Worm (Caenorhabditis elegans) whole organism, mixed stage, embryonic: ENCODE results near the gene hum-2.

Experiments
- M03D4.4 ChIP-seq: sonication (generic microtip); optimal IDR thresholded peaks from 2 replicates; lab custom pipeline; 2017; ENCODE audit warnings: mild to moderate bottlenecking, missing genetic modification characterization, missing compliant biosample characterization
- ces-1 ChIP-seq: fragments of 150-350 bp; optimal IDR thresholded peaks from 2 replicates; lab custom pipeline; 2014; ENCODE audit warnings: missing biosample characterization, missing genetic modification reagents, missing genetic modification characterization
- elt-3 ChIP-seq: fragments of 150-350 bp; optimal IDR thresholded peaks from 2 replicates; lab custom pipeline; 2014; ENCODE audit warnings: missing biosample characterization, missing genetic modification characterization
- lin-13 ChIP-seq: fragments of 150-350 bp; optimal IDR thresholded peaks from 2 replicates; lab custom pipeline; 2014; ENCODE audit warnings: missing biosample characterization, missing genetic modification characterization
- nhr-12 ChIP-seq: fragments of 150-350 bp; optimal IDR thresholded peaks from 2 replicates; lab custom pipeline; 2014; ENCODE audit warnings: missing biosample characterization, missing genetic modification characterization
- nhr-28 ChIP-seq: fragments of 150-350 bp; optimal IDR thresholded peaks from 2 replicates; lab custom pipeline; 2014; ENCODE audit warnings: missing biosample characterization, missing genetic modification characterization
- nhr-76 ChIP-seq: sonication (generic microtip); optimal IDR thresholded peaks from 2 replicates; lab custom pipeline; 2017; ENCODE audit warnings: missing biosample characterization, missing genetic modification characterization
- unc-120 ChIP-seq: sonication (generic microtip); optimal IDR thresholded peaks from 2 replicates; lab custom pipeline; 2017; ENCODE audit warnings: missing genetic modification characterization, missing compliant biosample characterization; ENCODE audit not compliant: poor library complexity, severe bottlenecking
- unc-39 ChIP-seq: fragments of 150-350 bp; optimal IDR thresholded peaks from 2 replicates; lab custom pipeline; 2014; ENCODE audit warnings: missing biosample characterization, missing genetic modification characterization
- unc-62 ChIP-seq: fragments of 150-350 bp; optimal IDR thresholded peaks from 2 replicates; lab custom pipeline; 2014; ENCODE audit warnings: missing biosample characterization, missing genetic modification reagents, missing genetic modification characterization

ce11 chrV:9424514-9424913, 38.5 kb downstream of the hum-2 start:
- no peak for TF ChIP-seq M03D4.4 (tag; lab: Kevin White, UChicago)
- TF ChIP-seq ces-1 (GFP tag; lab: Kevin White, UChicago) = no peak
- no peak for TF ChIP-seq unc-62 (GFP tag; lab: Kevin White, UChicago)
- TF ChIP-seq elt-3 (tag; lab: Kevin White, UChicago) = no peak
- no peak for TF ChIP-seq nhr-12 (tag; lab: Kevin White, UChicago)
- TF ChIP-seq nhr-28 (tag; lab: Kevin White, UChicago) = no peak
- peak; percentile 48 for TF ChIP-seq unc-120 (tag; lab: Kevin White, UChicago)
- TF ChIP-seq nhr-76 = no peak
- no peak for TF ChIP-seq lin-13 (tag; lab: Kevin White, UChicago)
- no peak for TF ChIP-seq unc-39
